Worm (Caenorhabditis elegans): Measurements from ENCODE around the gene aagr-1.

- no peak for TF ChIP-seq hlh-6 (tag; optimal IDR thresholded peaks at IDR 0.05)
- no peak for TF ChIP-seq ceh-6 (GFP tag; optimal IDR thresholded peaks at IDR 0.05)
- TF ChIP-seq ceh-45 (GFP tag; IDR thresholded peaks at IDR 0.05), result no peak
- no peak for TF ChIP-seq npax-4 (tag; optimal IDR thresholded peaks at IDR 0.05)
- TF ChIP-seq F13H6.1 (tag; optimal IDR thresholded peaks at IDR 0.05), result no peak
- TF ChIP-seq ttx-3 (tag; optimal IDR thresholded peaks at IDR 0.05), result no peak
- TF ChIP-seq nfya-1 (tag; optimal IDR thresholded peaks at IDR 0.05), result no peak
- no peak for TF ChIP-seq sox-4 (tag; optimal IDR thresholded peaks at IDR 0.05)
- no peak for TF ChIP-seq tbx-7 (tag; optimal IDR thresholded peaks at IDR 0.05)
These were observed 33.8 kb upstream of the aagr-1 start, which contains the start of gene lys-10 for ce11 chrIV:8332526-8332925.
